Fruit fly (Drosophila melanogaster) ovary, adult (tissue): ENCODE data around the gene CG15784.

Source experiments
- CG17801 ChIP-seq: fragments of 200-800 bp; optimal IDR thresholded peaks from 2 replicates; lab custom pipeline; 2019; ENCODE audit warnings: missing biosample characterization, mild to moderate bottlenecking, missing genetic modification characterization, moderate library complexity; ENCODE audit not compliant: partially characterized antibody

The CG15784 gene

dm6 chrX:5429778-5430576 lies 606 bp downstream of the CG15784 start:
- peak; percentile 90 for TF ChIP-seq CG17801 (GFP tag; lab: Kevin White, UChicago)

dm6 chrX:5432635-5433482 lies 3.5 kb downstream of the CG15784 start:
- TF ChIP-seq CG17801 (GFP tag; lab: Kevin White, UChicago) = no peak

DNA sequence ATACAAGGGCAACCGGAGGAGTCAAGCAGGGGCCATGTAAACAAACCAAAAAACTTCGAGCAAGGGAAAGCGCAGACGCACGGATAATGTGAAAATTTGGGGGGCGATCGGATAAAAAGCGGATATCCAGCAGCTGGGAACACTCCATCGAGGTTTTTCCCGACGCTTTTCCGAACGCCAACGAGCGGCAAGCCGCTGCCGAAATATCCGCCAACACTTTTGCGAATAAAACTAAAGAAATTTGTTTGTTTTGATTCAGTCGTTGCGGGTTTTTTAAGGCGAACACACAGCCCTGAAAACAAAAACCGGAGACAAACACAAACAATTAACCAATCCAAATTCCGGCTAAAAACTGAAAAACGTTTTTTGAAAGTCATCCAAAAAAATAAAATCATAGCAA lies 17.0 kb downstream of the CG15784 start, which contains the start of gene SPR:
Gene SPR, plus strand, starts transcription at position 253 of the 400 bp plus-strand sequence.
- TF ChIP-seq CG17801 (GFP tag; lab: Kevin White, UChicago) = no peak
